Fruit fly (Drosophila melanogaster) whole organism, adult: ENCODE data around the gene CG8028.

Experiments used
- CG12768 ChIP-seq: fragments of 200-800 bp; sonication (Bioruptor generic); optimal IDR thresholded peaks from 2 replicates; lab custom pipeline; 2017; ENCODE audit warnings: missing biosample characterization, missing genetic modification characterization, mild to moderate bottlenecking, moderate library complexity, missing genetic modification reagents
- CG14711 ChIP-seq: fragments of 200-800 bp; sonication (Bioruptor generic); optimal IDR thresholded peaks from 2 replicates; lab custom pipeline; 2018; ENCODE audit warnings: missing biosample characterization, mild to moderate bottlenecking, missing genetic modification characterization, moderate library complexity
- CG33017 ChIP-seq: fragments of 200-800 bp; sonication (Bioruptor generic); optimal IDR thresholded peaks from 2 replicates; lab custom pipeline; 2018; ENCODE audit warnings: missing biosample characterization, mild to moderate bottlenecking, missing genetic modification characterization, moderate library complexity
- CG5204 ChIP-seq: fragments of 200-800 bp; sonication (Bioruptor generic); optimal IDR thresholded peaks from 2 replicates; lab custom pipeline; 2016; ENCODE audit warnings: missing biosample characterization, missing genetic modification characterization
- CG7101 ChIP-seq: fragments of 200-800 bp; sonication (Bioruptor generic); optimal IDR thresholded peaks from 2 replicates; lab custom pipeline; 2018; ENCODE audit warnings: missing biosample characterization, mild to moderate bottlenecking, missing genetic modification characterization, moderate library complexity
- Clk ChIP-seq: fragments of 200-800 bp; sonication (Bioruptor generic); optimal IDR thresholded peaks from 2 replicates; lab custom pipeline; 2017; ENCODE audit warnings: missing biosample characterization, missing genetic modification characterization
- Crg-1 ChIP-seq: fragments of 200-800 bp; sonication (Bioruptor generic); optimal IDR thresholded peaks from 2 replicates; lab custom pipeline; 2016; ENCODE audit warnings: missing biosample characterization, missing genetic modification characterization
- Hr96 ChIP-seq: fragments of 200-800 bp; sonication (Bioruptor generic); optimal IDR thresholded peaks from 2 replicates; lab custom pipeline; 2016; ENCODE audit warnings: missing biosample characterization, missing genetic modification characterization
- Mnt ChIP-seq: fragments of 200-800 bp; sonication (Bioruptor generic); optimal IDR thresholded peaks from 2 replicates; lab custom pipeline; 2016; ENCODE audit warnings: missing biosample characterization, mild to moderate bottlenecking, missing genetic modification characterization
- bab1 ChIP-seq: fragments of 200-800 bp; sonication (Bioruptor generic); optimal IDR thresholded peaks from 3 replicates; lab custom pipeline; 2019; ENCODE audit warnings: missing biosample characterization, mild to moderate bottlenecking, missing genetic modification characterization, moderate library complexity
- kay ChIP-seq: fragments of 200-800 bp; sonication (Bioruptor generic); peaks from one replicate; lab custom pipeline; 2016; ENCODE audit warnings: missing biosample characterization, missing genetic modification characterization, borderline replicate concordance
- ovo ChIP-seq: fragments of 200-800 bp; sonication (Bioruptor generic); optimal IDR thresholded peaks from 2 replicates; lab custom pipeline; 2016; ENCODE audit warnings: missing biosample characterization, missing genetic modification characterization
- tj ChIP-seq: fragments of 200-800 bp; sonication (Bioruptor generic); optimal IDR thresholded peaks from 3 replicates; lab custom pipeline; 2017; ENCODE audit warnings: missing biosample characterization, mild to moderate bottlenecking, missing genetic modification characterization, moderate library complexity
- toe ChIP-seq: fragments of 200-800 bp; sonication (Bioruptor generic); optimal IDR thresholded peaks from 2 replicates; lab custom pipeline; 2016; ENCODE audit warnings: missing biosample characterization, missing genetic modification characterization

- TF ChIP-seq Clk (GFP tag; lab: Kevin White, UChicago) (peak; percentile 78), CG12768 (GFP tag; lab: Kevin White, UChicago) (peak; percentile 84), bab1 (GFP tag; lab: Kevin White, UChicago) (peak; percentile 94), Hr96 (GFP tag; lab: Kevin White, UChicago) (peak; percentile 76), kay (GFP tag; lab: Kevin White, UChicago) (peak; percentile 43), Crg-1 (GFP tag; lab: Kevin White, UChicago) (peak; percentile 73), CG33017 (tag; lab: Kevin White, UChicago) (peak; percentile 84), Mnt (peak; percentile 77), toe (peak; percentile 80), CG7101 (peak; percentile 94), CG14711 (tag; lab: Kevin White, UChicago) (peak; percentile 85), ovo (GFP tag; lab: Kevin White, UChicago) (peak; percentile 73), CG5204 (GFP tag; lab: Kevin White, UChicago) (peak; percentile 83), tj (GFP tag; lab: Kevin White, UChicago) (peak; percentile 78)
Measured at dm6 chrX:19321820-19322708, 41.9 kb upstream of the CG8028 start, which contains the start of gene out.
